Fruit fly (Drosophila melanogaster): ENCODE results near the gene pcx.
A peak's percentile ranks its signal among the peaks of the same experiment; 100 is the strongest.

The pcx gene

dm6 chrX:2241842-2242241 lies 16.7 kb downstream of the pcx start, which contains the start of gene kz (continued):
- TF ChIP-seq Jarid2 (GFP tag; optimal IDR thresholded peaks at IDR 0.05) (no peak), so (GFP tag; IDR thresholded peaks at IDR 0.05) (no peak), repo (GFP tag; optimal IDR thresholded peaks at IDR 0.05) (no peak), vvl (GFP tag; IDR thresholded peaks at IDR 0.05) (no peak), Ets65A (GFP tag) (no peak), CG11723 (GFP tag; optimal IDR thresholded peaks at IDR 0.05) (no peak), Max (GFP tag; optimal IDR thresholded peaks at IDR 0.05) (peak; percentile 87), BtbVII (GFP tag; optimal IDR thresholded peaks at IDR 0.05) (no peak), CG3838 (GFP tag; optimal IDR thresholded peaks at IDR 0.05) (no peak), peb (GFP tag; IDR thresholded peaks at IDR 0.05) (no peak), CG1024 (GFP tag; IDR thresholded peaks at IDR 0.05) (peak; percentile 75), CG4360 (GFP tag; IDR thresholded peaks at IDR 0.05) (no peak), nerfin-1 (tag; optimal IDR thresholded peaks at IDR 0.05) (no peak), NC2α (GFP tag; optimal IDR thresholded peaks at IDR 0.05) (no peak), wdn (GFP tag; IDR thresholded peaks at IDR 0.05) (no peak), CG8765 (GFP tag; IDR thresholded peaks at IDR 0.05) (no peak), CG4854 (GFP tag; optimal IDR thresholded peaks at IDR 0.05) (no peak), CG4820 (GFP tag; optimal IDR thresholded peaks at IDR 0.05) (no peak), CG10274 (GFP tag; optimal IDR thresholded peaks at IDR 0.05) (no peak), Hr3 (GFP tag; optimal IDR thresholded peaks at IDR 0.05) (no peak), tin (GFP tag; optimal IDR thresholded peaks at IDR 0.05) (no peak), ATbp (GFP tag; optimal IDR thresholded peaks at IDR 0.05) (no peak), CG13424 (tag; optimal IDR thresholded peaks at IDR 0.05) (no peak), sc (optimal IDR thresholded peaks at IDR 0.05) (no peak), sc (GFP tag; optimal IDR thresholded peaks at IDR 0.05) (no peak), CG2712 (tag; optimal IDR thresholded peaks at IDR 0.05) (no peak), CG11695 (GFP tag; IDR thresholded peaks at IDR 0.05) (no peak), Kr (GFP tag; optimal IDR thresholded peaks at IDR 0.05) (no peak), run (tag; optimal IDR thresholded peaks at IDR 0.05) (no peak), CG6765 (GFP tag; optimal IDR thresholded peaks at IDR 0.05) (no peak), ind (GFP tag; optimal IDR thresholded peaks at IDR 0.05) (no peak), Opbp (GFP tag; IDR thresholded peaks at IDR 0.05; ENCODE audit: partially characterized antibody) (peak; percentile 92), Dref (GFP tag; IDR thresholded peaks at IDR 0.05) (peak; percentile 97), Xbp1 (GFP tag; optimal IDR thresholded peaks at IDR 0.05) (no peak), bbx (GFP tag; IDR thresholded peaks at IDR 0.05; ENCODE audit: partially characterized antibody) (peak; percentile 94), fd3F (GFP tag; optimal IDR thresholded peaks at IDR 0.05) (no peak), pfk (GFP tag; optimal IDR thresholded peaks at IDR 0.05) (no peak), CG18262 (tag; optimal IDR thresholded peaks at IDR 0.05) (no peak), CG8388 (GFP tag; optimal IDR thresholded peaks at IDR 0.05) (no peak), CG6791 (GFP tag; IDR thresholded peaks at IDR 0.05; ENCODE audit: partially characterized antibody) (peak; percentile 98), nmo (GFP tag; optimal IDR thresholded peaks at IDR 0.05) (peak; percentile 39), CG15269 (tag; optimal IDR thresholded peaks at IDR 0.05) (no peak), NFAT (GFP tag; IDR thresholded peaks at IDR 0.05) (no peak), CG43689 (GFP tag; IDR thresholded peaks at IDR 0.05) (no peak), inv (GFP tag; IDR thresholded peaks at IDR 0.05; ENCODE audit: partially characterized antibody) (peak; percentile 88), Oli (tag; optimal IDR thresholded peaks at IDR 0.05) (no peak), fd64A (GFP tag; optimal IDR thresholded peaks at IDR 0.05) (no peak), CG7271 (tag; optimal IDR thresholded peaks at IDR 0.05) (no peak), otp (GFP tag; IDR thresholded peaks at IDR 0.05) (no peak), trh (GFP tag; optimal IDR thresholded peaks at IDR 0.05) (no peak), Awh (GFP tag; IDR thresholded peaks at IDR 0.05) (no peak), Dll (GFP tag; IDR thresholded peaks at IDR 0.05; ENCODE audit: partially characterized antibody) (peak; percentile 77)
